Worm (Caenorhabditis elegans): ENCODE measurements around the gene maa-1.

The maa-1 gene

DNA sequence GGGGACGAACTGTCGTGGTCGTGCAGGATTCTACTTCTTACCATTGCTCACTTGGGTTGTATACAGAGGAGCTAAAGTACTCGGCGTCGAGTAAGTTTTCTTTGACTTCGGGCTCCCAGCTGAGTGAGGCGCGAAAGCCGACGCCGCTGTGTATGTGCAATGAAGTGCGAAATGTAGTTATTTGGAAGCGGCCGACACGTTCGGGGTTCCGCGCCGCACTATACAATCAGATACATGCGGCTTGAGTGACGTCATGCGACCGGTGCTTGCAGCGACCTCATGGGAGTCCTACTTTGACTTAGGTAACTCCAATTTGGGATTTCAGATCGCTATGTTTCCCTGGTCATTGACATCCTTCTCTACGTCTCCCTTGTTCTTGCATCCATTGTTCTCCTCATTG, 4.5 kb downstream of the maa-1 start:
- TF ChIP-seq snpc-4 (tag; optimal IDR thresholded peaks at IDR 0.05) (peak; percentile 81), unc-55 (GFP tag; optimal IDR thresholded peaks at IDR 0.05) (no peak), mbf-1 (tag; optimal IDR thresholded peaks at IDR 0.05) (no peak), elt-1 (tag; optimal IDR thresholded peaks at IDR 0.05) (no peak), sem-4 (tag; optimal IDR thresholded peaks at IDR 0.05) (no peak)

DNA sequence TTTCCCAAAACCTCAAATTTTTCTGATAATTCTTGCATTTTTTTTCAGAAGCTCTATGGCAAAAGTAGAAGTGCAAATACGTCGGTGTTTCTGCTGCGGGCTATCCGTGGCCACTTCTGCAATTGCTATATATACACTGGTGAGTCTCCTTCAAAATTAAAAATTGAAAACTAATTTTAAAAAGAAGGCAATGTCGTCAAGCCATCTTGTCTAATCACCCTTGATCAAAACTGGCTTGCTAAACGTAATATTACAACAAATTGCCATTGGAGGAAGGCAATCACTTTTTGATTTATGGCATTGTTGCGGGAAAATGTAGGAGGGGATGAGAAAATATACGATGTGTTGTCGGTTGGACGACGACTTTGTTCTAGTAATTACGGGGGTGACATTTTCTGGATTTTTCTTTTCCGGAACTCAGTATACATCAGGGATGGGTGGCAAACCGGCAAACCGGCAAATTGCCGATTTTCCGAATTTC, 5.8 kb downstream of the maa-1 start, which contains the start of gene C18D11.1:
TSS of gene C18D11.1 (plus strand) at position 51 of the 481 bp plus-strand sequence.
- TF ChIP-seq nhr-25 (tag; optimal IDR thresholded peaks at IDR 0.05) (peak; percentile 26), peb-1 (tag; optimal IDR thresholded peaks at IDR 0.05) (no peak), fos-1 (tag; optimal IDR thresholded peaks at IDR 0.05) (no peak)

DNA sequence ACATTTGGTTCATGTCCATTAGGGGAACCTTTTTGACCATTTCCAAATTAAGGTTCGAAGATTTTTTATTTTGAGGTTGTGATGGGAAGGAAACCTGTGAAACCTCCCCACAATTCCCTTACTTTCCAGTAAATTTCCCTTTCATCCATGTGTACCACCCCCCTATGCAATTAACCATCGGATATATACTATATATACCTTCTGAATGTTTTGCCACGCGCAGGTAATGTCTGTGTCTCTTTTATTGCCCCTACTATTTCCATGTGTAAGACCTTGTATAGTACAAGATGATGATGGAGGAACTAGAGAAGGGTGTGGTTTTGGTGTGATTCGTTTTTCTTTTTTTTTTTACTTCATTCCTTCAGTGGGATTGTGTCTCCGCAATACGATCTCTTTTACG, 7.7 kb downstream of the maa-1 start:
- TF ChIP-seq elt-1 (tag; optimal IDR thresholded peaks at IDR 0.05) = no peak
- TF ChIP-seq F13H6.1 (tag; optimal IDR thresholded peaks at IDR 0.05) = no peak
- no peak for TF ChIP-seq C34F6.9 (tag; optimal IDR thresholded peaks at IDR 0.05)
- TF ChIP-seq sma-9 (GFP tag; optimal IDR thresholded peaks at IDR 0.05) = peak; percentile 45
- TF ChIP-seq sma-9 (tag; optimal IDR thresholded peaks at IDR 0.05) = no peak
- TF ChIP-seq crh-2 (tag; optimal IDR thresholded peaks at IDR 0.05) = no peak
- TF ChIP-seq nhr-6 (tag; optimal IDR thresholded peaks at IDR 0.05) = peak; percentile 22
- no peak for TF ChIP-seq ceh-82 (tag; optimal IDR thresholded peaks at IDR 0.05)
- TF ChIP-seq lin-39 (tag; optimal IDR thresholded peaks at IDR 0.05) = no peak
- TF ChIP-seq sem-4 (tag; optimal IDR thresholded peaks at IDR 0.05) = peak; percentile 64
- TF ChIP-seq nhr-77 (tag; optimal IDR thresholded peaks at IDR 0.05) = no peak
- TF ChIP-seq ztf-1 (GFP tag; conservative IDR thresholded peaks at IDR 0.05) = no peak
- TF ChIP-seq mbf-1 (tag; optimal IDR thresholded peaks at IDR 0.05) = no peak
- TF ChIP-seq blmp-1 (tag; optimal IDR thresholded peaks at IDR 0.05; ENCODE audit: insufficient read depth) = peak; percentile 61
- TF ChIP-seq lsy-2 (tag; optimal IDR thresholded peaks at IDR 0.05) = no peak
- no peak for TF ChIP-seq nhr-10 (tag; optimal IDR thresholded peaks at IDR 0.05)
- peak; percentile 37 for TF ChIP-seq sma-3 (GFP tag; optimal IDR thresholded peaks at IDR 0.05)
- TF ChIP-seq nhr-25 (tag; optimal IDR thresholded peaks at IDR 0.05) = peak; percentile 39
- TF ChIP-seq ztf-11 (tag; optimal IDR thresholded peaks at IDR 0.05) = no peak
- no peak for TF ChIP-seq dmd-4 (tag; optimal IDR thresholded peaks at IDR 0.05)

DNA sequence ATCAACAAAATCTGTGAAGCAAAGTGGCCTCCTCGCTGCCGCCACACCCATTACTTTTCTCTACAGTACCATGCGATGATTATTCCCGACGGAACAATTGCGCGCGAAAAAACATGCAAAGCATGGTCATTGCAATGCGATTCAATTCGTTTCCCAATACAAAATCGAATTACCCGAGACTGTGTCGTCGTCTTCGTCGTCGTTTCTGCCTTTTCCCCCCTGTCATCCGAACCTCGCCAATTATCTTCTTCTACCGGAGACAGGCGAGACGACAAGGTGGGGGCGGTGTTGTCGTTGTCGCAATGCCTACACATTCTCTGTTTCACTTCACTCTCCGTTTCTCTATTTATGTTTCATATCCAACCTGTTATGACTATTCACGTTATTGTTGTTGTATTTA, 10.5 kb downstream of the maa-1 start:
- TF ChIP-seq ztf-4 (tag; optimal IDR thresholded peaks at IDR 0.05) = no peak
- TF ChIP-seq sma-9 (GFP tag; optimal IDR thresholded peaks at IDR 0.05) = peak; percentile 5
- no peak for TF ChIP-seq sma-9 (tag; optimal IDR thresholded peaks at IDR 0.05)
- TF ChIP-seq unc-62 (GFP tag; optimal IDR thresholded peaks at IDR 0.05) = no peak
- TF ChIP-seq nhr-21 (tag; optimal IDR thresholded peaks at IDR 0.05) = peak; percentile 42
- no peak for TF ChIP-seq mab-5 (tag; optimal IDR thresholded peaks at IDR 0.05)
- no peak for TF ChIP-seq ztf-1 (GFP tag; conservative IDR thresholded peaks at IDR 0.05)
- no peak for TF ChIP-seq lin-13 (GFP tag; optimal IDR thresholded peaks at IDR 0.05)
- no peak for TF ChIP-seq Y55F3AM.14 (GFP tag; optimal IDR thresholded peaks at IDR 0.05)
- TF ChIP-seq nhr-129 (tag; optimal IDR thresholded peaks at IDR 0.05) = peak; percentile 40
- no peak for TF ChIP-seq lin-39 (tag; optimal IDR thresholded peaks at IDR 0.05)
- TF ChIP-seq ceh-82 (tag; optimal IDR thresholded peaks at IDR 0.05) = no peak
- peak; percentile 56 for TF ChIP-seq nhr-25 (tag; optimal IDR thresholded peaks at IDR 0.05)
- no peak for TF ChIP-seq blmp-1 (tag; optimal IDR thresholded peaks at IDR 0.05; ENCODE audit: insufficient read depth)
- TF ChIP-seq ztf-11 (tag; optimal IDR thresholded peaks at IDR 0.05) = no peak
- TF ChIP-seq nhr-12 (tag; optimal IDR thresholded peaks at IDR 0.05) = no peak
- peak in 1 of 2 experiments; percentile 32 for TF ChIP-seq lsy-2 (tag; optimal IDR thresholded peaks at IDR 0.05)
- peak; percentile 6 for TF ChIP-seq fos-1 (tag; optimal IDR thresholded peaks at IDR 0.05)
- TF ChIP-seq nhr-77 (tag; optimal IDR thresholded peaks at IDR 0.05) = no peak
- TF ChIP-seq elt-3 (tag; optimal IDR thresholded peaks at IDR 0.05) = no peak
- no peak for TF ChIP-seq dmd-4 (tag; optimal IDR thresholded peaks at IDR 0.05)
- TF ChIP-seq alr-1 (tag; optimal IDR thresholded peaks at IDR 0.05) = no peak
- peak; percentile 39 for TF ChIP-seq sma-3 (GFP tag; optimal IDR thresholded peaks at IDR 0.05)
- no peak for TF ChIP-seq nhr-11 (tag; optimal IDR thresholded peaks at IDR 0.05)

DNA sequence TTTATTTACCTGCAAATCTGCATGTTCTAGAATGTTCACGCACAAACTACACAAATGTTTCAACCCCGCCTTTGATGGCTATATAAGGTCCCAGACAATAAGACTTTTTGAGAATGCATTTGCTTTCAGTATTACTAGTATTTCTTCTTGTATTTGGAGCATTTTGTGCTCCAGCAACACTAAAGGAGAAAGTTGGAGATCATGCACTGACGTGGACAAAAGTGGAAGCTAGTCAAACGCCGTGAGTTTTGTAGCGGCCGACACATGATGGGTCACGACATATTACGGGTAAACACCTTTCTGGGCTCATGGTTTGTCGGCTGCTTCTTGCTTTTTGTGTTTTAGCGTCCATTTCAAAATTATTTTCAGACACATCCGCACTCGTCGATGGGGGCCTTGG, 11.9 kb downstream of the maa-1 start, which contains the start of gene C18D11.6:
TSS of gene C18D11.6 (plus strand) at position 110 of the 400 bp plus-strand sequence.
- TF ChIP-seq Y55F3AM.14 (GFP tag; optimal IDR thresholded peaks at IDR 0.05) (no peak), mbf-1 (tag; optimal IDR thresholded peaks at IDR 0.05) (no peak), nhr-10 (tag; optimal IDR thresholded peaks at IDR 0.05) (no peak), crh-2 (tag; optimal IDR thresholded peaks at IDR 0.05) (no peak)
